Worm (Caenorhabditis elegans) whole organism, L3 larva: ENCODE measurements around the gene R155.3.

Source experiments
- aly-2 ChIP-seq: fragments of 150-350 bp; optimal IDR thresholded peaks from 2 replicates; lab custom pipeline; 2014; ENCODE audit warnings: missing biosample characterization, missing genetic modification characterization
- ama-1 ChIP-seq: fragments of 150-350 bp; optimal IDR thresholded peaks from 2 replicates; lab custom pipeline; 2018
- ceh-16 ChIP-seq: sonication (generic microtip); optimal IDR thresholded peaks from 2 replicates; lab custom pipeline; 2017; ENCODE audit warnings: missing biosample characterization, missing genetic modification characterization
- ceh-28 ChIP-seq: fragments of 150-350 bp; optimal IDR thresholded peaks from 2 replicates; lab custom pipeline; 2014; ENCODE audit warnings: missing biosample characterization, missing genetic modification reagents, missing genetic modification characterization
- ceh-82 ChIP-seq: fragments of 150-350 bp; optimal IDR thresholded peaks from 2 replicates; lab custom pipeline; 2014; ENCODE audit warnings: missing biosample characterization, missing genetic modification characterization
- ceh-9 ChIP-seq: sonication (generic microtip); optimal IDR thresholded peaks from 2 replicates; lab custom pipeline; 2018; ENCODE audit warnings: missing biosample characterization, missing genetic modification characterization
- egl-27 ChIP-seq: sonication (generic microtip); optimal IDR thresholded peaks from 4 replicates; lab custom pipeline; 2017; ENCODE audit warnings: missing biosample characterization, missing genetic modification reagents, missing genetic modification characterization
- egl-5 ChIP-seq: fragments of 150-350 bp; optimal IDR thresholded peaks from 2 replicates; lab custom pipeline; 2017; ENCODE audit warnings: missing biosample characterization, missing genetic modification reagents, missing genetic modification characterization, inconsistent platforms
- elt-1 ChIP-seq: fragments of 150-350 bp; optimal IDR thresholded peaks from 2 replicates; lab custom pipeline; 2014; ENCODE audit warnings: missing biosample characterization, missing genetic modification characterization
- elt-3 ChIP-seq, 3 experiments: fragments of 150-350 bp in 1 of 3; sonication (generic microtip) in 2 of 3; optimal IDR thresholded peaks; 2 replicates in 2 of 3; 4 replicates in 1 of 3; lab custom pipeline; 2014 to 2017; ENCODE audit warnings: missing biosample characterization in 3 of 3, missing genetic modification characterization in 3 of 3
- fkh-2 ChIP-seq: fragments of 150-350 bp; optimal IDR thresholded peaks from 2 replicates; lab custom pipeline; 2014; ENCODE audit warnings: missing biosample characterization, missing genetic modification reagents, missing genetic modification characterization
- hmg-11 ChIP-seq: sonication (generic microtip); optimal IDR thresholded peaks from 2 replicates; lab custom pipeline; 2016; ENCODE audit warnings: missing genetic modification characterization, missing compliant biosample characterization
- lin-39 ChIP-seq: fragments of 150-350 bp; optimal IDR thresholded peaks from 2 replicates; lab custom pipeline; 2018; ENCODE audit warnings: missing biosample characterization, missing genetic modification reagents, missing genetic modification characterization
- lsy-12 ChIP-seq: sonication (generic microtip); optimal IDR thresholded peaks from 2 replicates; lab custom pipeline; 2016; ENCODE audit warnings: mild to moderate bottlenecking, missing genetic modification characterization, missing compliant biosample characterization
- mdl-1 ChIP-seq: fragments of 150-350 bp; optimal IDR thresholded peaks from 2 replicates; lab custom pipeline; 2014; ENCODE audit warnings: missing biosample characterization, missing genetic modification characterization
- nfya-1 ChIP-seq: sonication (generic microtip); optimal IDR thresholded peaks from 2 replicates; lab custom pipeline; 2017; ENCODE audit warnings: missing genetic modification characterization, mild to moderate bottlenecking, missing compliant biosample characterization, antibody characterized with exemption, moderate library complexity; ENCODE audit not compliant: insufficient read depth
- nhr-12 ChIP-seq: fragments of 150-350 bp; optimal IDR thresholded peaks from 2 replicates; lab custom pipeline; 2014; ENCODE audit warnings: missing biosample characterization, missing genetic modification characterization
- nhr-23 ChIP-seq: fragments of 150-350 bp; optimal IDR thresholded peaks from 2 replicates; lab custom pipeline; 2014; ENCODE audit warnings: missing biosample characterization, missing genetic modification reagents, missing genetic modification characterization
- nhr-237 ChIP-seq: fragments of 150-350 bp; optimal IDR thresholded peaks from 2 replicates; lab custom pipeline; 2014; ENCODE audit warnings: missing biosample characterization, missing genetic modification characterization
- nhr-25 ChIP-seq: sonication (generic microtip); optimal IDR thresholded peaks from 2 replicates; lab custom pipeline; 2017; ENCODE audit warnings: missing biosample characterization, missing genetic modification characterization
- nhr-43 ChIP-seq: sonication (generic microtip); optimal IDR thresholded peaks from 2 replicates; lab custom pipeline; 2016; ENCODE audit warnings: mild to moderate bottlenecking, missing genetic modification characterization, missing compliant biosample characterization; ENCODE audit not compliant: poor library complexity, severe bottlenecking
- nhr-67 ChIP-seq: fragments of 150-350 bp; optimal IDR thresholded peaks from 2 replicates; lab custom pipeline; 2014; ENCODE audit warnings: missing biosample characterization, missing genetic modification characterization
- nhr-77 ChIP-seq: fragments of 150-350 bp; optimal IDR thresholded peaks from 2 replicates; lab custom pipeline; 2014; ENCODE audit warnings: missing biosample characterization, missing genetic modification characterization
- pha-4 ChIP-seq: fragments of 150-350 bp; optimal IDR thresholded peaks from 2 replicates; lab custom pipeline; 2014; ENCODE audit warnings: missing biosample characterization, missing genetic modification reagents, missing genetic modification characterization
- pqm-1 ChIP-seq: fragments of 150-350 bp; optimal IDR thresholded peaks from 2 replicates; lab custom pipeline; 2017; ENCODE audit warnings: missing biosample characterization, missing genetic modification characterization, inconsistent platforms
- sea-2 ChIP-seq: fragments of 150-350 bp; sonication (generic microtip); optimal IDR thresholded peaks from 4 replicates; lab custom pipeline; 2014; ENCODE audit warnings: missing biosample characterization, missing genetic modification reagents, missing genetic modification characterization
- skn-1 ChIP-seq: fragments of 150-350 bp; optimal IDR thresholded peaks from 2 replicates; lab custom pipeline; 2014; ENCODE audit warnings: missing biosample characterization, missing genetic modification characterization
- tbx-2 ChIP-seq: sonication (generic microtip); optimal IDR thresholded peaks from 2 replicates; lab custom pipeline; 2016; ENCODE audit warnings: mild to moderate bottlenecking, missing genetic modification characterization, missing compliant biosample characterization
- unc-62 ChIP-seq: fragments of 150-350 bp; sonication (generic microtip); optimal IDR thresholded peaks from 4 replicates; lab custom pipeline; 2014; ENCODE audit warnings: missing biosample characterization, missing genetic modification reagents, missing genetic modification characterization
- zag-1 ChIP-seq: fragments of 150-350 bp; optimal IDR thresholded peaks from 2 replicates; lab custom pipeline; 2014; ENCODE audit warnings: missing biosample characterization, missing genetic modification characterization
- ztf-11 ChIP-seq: fragments of 150-350 bp; optimal IDR thresholded peaks from 2 replicates; lab custom pipeline; 2014; ENCODE audit warnings: missing biosample characterization, missing genetic modification characterization
- ztf-4 ChIP-seq: fragments of 150-350 bp; optimal IDR thresholded peaks from 2 replicates; lab custom pipeline; 2014; ENCODE audit warnings: missing biosample characterization, missing genetic modification characterization

R155.3 gene

DNA sequence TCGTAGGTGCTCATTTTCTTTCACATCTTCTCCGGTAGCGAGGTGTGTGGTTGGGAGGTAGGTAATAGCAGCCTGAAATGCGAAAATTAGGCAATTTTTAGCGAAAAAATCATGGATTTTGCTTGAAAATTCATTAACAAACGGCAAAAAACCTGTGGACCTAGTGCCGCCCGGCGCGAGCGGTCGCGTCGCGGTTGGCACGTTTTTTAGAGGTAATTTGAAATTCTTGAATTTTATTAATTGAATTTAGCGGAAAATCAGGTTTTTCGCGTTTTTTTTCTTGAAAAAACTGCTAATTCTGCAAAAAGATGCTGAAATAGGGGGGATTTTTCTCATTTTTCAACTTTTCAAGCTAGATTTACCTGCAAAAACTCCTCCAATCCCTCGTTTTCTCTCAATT is 27.2 kb downstream of the R155.3 start:
- TF ChIP-seq egl-5 (tag; lab: Kevin White, UChicago) (no peak), mdl-1 (tag; lab: Kevin White, UChicago) (no peak), lsy-12 (tag; lab: Kevin White, UChicago) (no peak), ztf-11 (tag; lab: Kevin White, UChicago) (no peak), nhr-67 (tag; lab: Kevin White, UChicago) (no peak), ceh-28 (tag; lab: Kevin White, UChicago) (no peak)

- no peak for TF ChIP-seq hmg-11 (tag; lab: Kevin White, UChicago)
- no peak for TF ChIP-seq ztf-4 (tag; lab: Kevin White, UChicago)
- no peak for TF ChIP-seq ceh-82 (tag; lab: Kevin White, UChicago)
- no peak for TF ChIP-seq sea-2 (GFP tag; lab: Kevin White, UChicago)
- TF ChIP-seq elt-1 (tag; lab: Kevin White, UChicago) = no peak
- no peak for TF ChIP-seq egl-5 (tag; lab: Kevin White, UChicago)
- TF ChIP-seq nhr-237 (tag; lab: Kevin White, UChicago) = no peak
- no peak for TF ChIP-seq ama-1
- no peak for TF ChIP-seq aly-2 (tag; lab: Kevin White, UChicago)
- TF ChIP-seq zag-1 (tag; lab: Kevin White, UChicago) = no peak
- TF ChIP-seq egl-27 = no peak
- no peak for TF ChIP-seq nhr-43 (tag; lab: Kevin White, UChicago)
- TF ChIP-seq pqm-1 (tag; lab: Kevin White, UChicago) = no peak
- no peak for TF ChIP-seq unc-62 (GFP tag; lab: Kevin White, UChicago)
- no peak for TF ChIP-seq elt-3 (tag; optimal IDR thresholded peaks at IDR 0.05; lab: Kevin White, UChicago)
- no peak for TF ChIP-seq nhr-67 (tag; lab: Kevin White, UChicago)
- TF ChIP-seq ceh-16 = no peak
- no peak for TF ChIP-seq nhr-77
- no peak for TF ChIP-seq pha-4 (tag; lab: Kevin White, UChicago)
- TF ChIP-seq lsy-12 (tag; lab: Kevin White, UChicago) = no peak
These were observed 28.7 kb downstream of the R155.3 start for ce11 chrIII:1947851-1948250.

DNA sequence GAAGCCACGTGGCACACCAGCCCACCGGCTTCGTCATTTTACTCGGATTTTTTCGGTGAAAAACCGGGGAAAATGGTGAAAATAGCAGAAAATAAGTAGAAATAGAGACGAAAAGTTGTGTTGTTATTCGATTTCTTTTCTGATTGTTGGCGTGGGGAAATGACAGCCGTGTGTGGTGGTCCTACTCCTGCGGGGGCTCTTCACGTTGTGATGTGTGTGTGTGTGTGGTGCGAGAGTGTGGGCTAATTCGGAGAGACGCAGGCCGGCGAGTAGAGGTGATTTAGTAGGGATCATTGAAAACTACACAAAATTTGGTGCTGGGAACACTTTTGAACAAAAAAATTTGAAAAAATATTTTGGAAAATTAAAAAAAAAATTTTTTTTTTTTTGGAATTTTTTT is 33.1 kb downstream of the R155.3 start, which contains the start of gene F53A3.1:
TSS of gene F53A3.1 (minus strand) at position 150 of the 400 bp plus-strand sequence.
- TF ChIP-seq nhr-237 (tag; lab: Kevin White, UChicago) (no peak), mdl-1 (tag; lab: Kevin White, UChicago) (no peak), fkh-2 (tag; lab: Kevin White, UChicago) (no peak), lin-39 (tag; lab: Kevin White, UChicago) (peak; percentile 17), ceh-9 (tag; lab: Kevin White, UChicago) (no peak), egl-27 (no peak)

- TF ChIP-seq tbx-2 (no peak), skn-1 (tag; lab: Kevin White, UChicago) (no peak), nhr-25 (tag; lab: Kevin White, UChicago) (no peak)
These were observed 36.9 kb downstream of the R155.3 start for ce11 chrIII:1939625-1939988.

- TF ChIP-seq ceh-28 (tag; lab: Kevin White, UChicago) (peak; percentile 96), nfya-1 (tag; lab: Kevin White, UChicago) (no peak)
These were observed 37.6 kb downstream of the R155.3 start for ce11 chrIII:1938712-1939624.

DNA sequence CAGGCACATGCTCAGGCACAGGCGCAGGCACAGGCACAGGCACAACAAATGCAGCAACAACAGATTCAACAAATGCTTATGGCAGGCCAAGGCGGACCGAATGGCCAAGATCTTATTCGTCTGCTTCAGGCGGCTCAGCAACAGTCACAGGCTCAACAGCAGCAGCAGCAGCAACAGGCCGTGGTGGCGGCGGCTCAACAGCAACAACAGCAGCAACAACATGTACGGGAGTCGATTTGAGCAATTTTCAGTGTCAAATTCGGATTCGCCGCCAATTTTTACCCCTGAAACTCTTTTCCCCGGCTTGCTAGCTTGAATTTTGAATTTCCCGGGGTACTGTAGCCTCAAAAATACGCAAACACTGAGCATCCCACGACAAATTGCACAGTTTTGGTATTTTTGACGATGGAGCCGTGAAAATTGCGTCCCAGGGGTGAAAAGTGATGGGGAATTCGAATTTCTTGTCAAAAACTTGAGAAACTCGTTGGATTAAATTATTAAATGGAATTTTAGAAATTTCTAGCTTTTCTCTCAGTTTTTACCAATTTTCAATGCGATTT is 38.6 kb downstream of the R155.3 start:
- TF ChIP-seq lsy-12 (tag; lab: Kevin White, UChicago) = no peak
- no peak for TF ChIP-seq mdl-1 (tag; lab: Kevin White, UChicago)
- no peak for TF ChIP-seq nhr-23 (tag; lab: Kevin White, UChicago)
- TF ChIP-seq fkh-2 (tag; lab: Kevin White, UChicago) = no peak
- TF ChIP-seq nhr-12 (tag; lab: Kevin White, UChicago) = no peak
